Fruit fly (Drosophila melanogaster) whole organism, embryonic: ENCODE results near the gene Bace.

Experiments
- Abd-B ChIP-seq: fragments of 200-800 bp; sonication (Bioruptor generic); optimal IDR thresholded peaks from 2 replicates; lab custom pipeline; 2018; ENCODE audit warnings: missing biosample characterization, mild to moderate bottlenecking, missing genetic modification characterization, moderate library complexity
- CG10321 ChIP-seq: fragments of 200-800 bp; sonication (Bioruptor generic); IDR thresholded peaks from 2 replicates; pipeline ENCODE4 v1.3.6; 2022; ENCODE audit warnings: missing biosample characterization, missing genetic modification characterization
- CG11093 ChIP-seq: fragments of 200-800 bp; sonication (Bioruptor generic); IDR thresholded peaks from 3 replicates; pipeline ENCODE4 v1.3.6; 2022; ENCODE audit warnings: missing biosample characterization, missing genetic modification characterization
- CG11560 ChIP-seq: fragments of 200-800 bp; sonication (Bioruptor generic); IDR thresholded peaks from 3 replicates; pipeline ENCODE4 v1.3.6; 2022; ENCODE audit warnings: missing biosample characterization, missing genetic modification characterization
- CG14710 ChIP-seq: fragments of 200-800 bp; sonication (Bioruptor generic); optimal IDR thresholded peaks from 3 replicates; lab custom pipeline; 2019; ENCODE audit warnings: missing biosample characterization, mild to moderate bottlenecking, missing genetic modification characterization, moderate library complexity
- CG15514 ChIP-seq: fragments of 200-800 bp; sonication (Bioruptor generic); optimal IDR thresholded peaks from 3 replicates; lab custom pipeline; 2017; ENCODE audit warnings: missing biosample characterization, missing genetic modification characterization, mild to moderate bottlenecking, moderate library complexity, missing genetic modification reagents
- CG17385 ChIP-seq: fragments of 200-800 bp; sonication (Bioruptor generic); optimal IDR thresholded peaks from 3 replicates; lab custom pipeline; 2018; ENCODE audit warnings: missing biosample characterization, mild to moderate bottlenecking, missing genetic modification characterization
- CG18262 ChIP-seq: fragments of 200-800 bp; optimal IDR thresholded peaks from 3 replicates; lab custom pipeline; 2019; ENCODE audit warnings: missing biosample characterization, mild to moderate bottlenecking, missing genetic modification characterization, moderate library complexity
- CG34224 ChIP-seq: fragments of 200-800 bp; sonication (Bioruptor generic); IDR thresholded peaks from 3 replicates; pipeline ENCODE4 v1.3.6; 2022; ENCODE audit warnings: missing biosample characterization, missing genetic modification characterization; ENCODE audit not compliant: partially characterized antibody
- CG4424 ChIP-seq: fragments of 200-800 bp; sonication (Bioruptor generic); optimal IDR thresholded peaks from 3 replicates; lab custom pipeline; 2016; ENCODE audit warnings: missing biosample characterization, missing genetic modification characterization
- CG4617 ChIP-seq: fragments of 200-800 bp; sonication (Bioruptor generic); optimal IDR thresholded peaks from 3 replicates; lab custom pipeline; 2016; ENCODE audit warnings: missing biosample characterization, missing genetic modification characterization, borderline replicate concordance
- CG4820 ChIP-seq: fragments of 200-800 bp; sonication (Bioruptor generic); optimal IDR thresholded peaks from 3 replicates; lab custom pipeline; 2016; ENCODE audit warnings: missing biosample characterization, missing genetic modification characterization
- CG4854 ChIP-seq: fragments of 200-800 bp; sonication (Bioruptor generic); optimal IDR thresholded peaks from 2 replicates; lab custom pipeline; 2016; ENCODE audit warnings: missing biosample characterization, missing genetic modification characterization, inconsistent platforms
- CG5953 ChIP-seq: fragments of 200-800 bp; sonication (Bioruptor generic); IDR thresholded peaks from 2 replicates; pipeline ENCODE4 v1.3.6; 2022; ENCODE audit warnings: missing biosample characterization, missing genetic modification characterization
- CG6272 ChIP-seq: fragments of 200-800 bp; sonication (Bioruptor generic); IDR thresholded peaks from 2 replicates; pipeline ENCODE4 v1.3.6; 2022; ENCODE audit warnings: missing biosample characterization, missing genetic modification characterization
- CG6689 ChIP-seq: fragments of 200-800 bp; sonication (Bioruptor generic); IDR thresholded peaks from 2 replicates; pipeline ENCODE4 v1.3.6; 2022; ENCODE audit warnings: missing biosample characterization, missing genetic modification characterization
- CG7963 ChIP-seq: fragments of 200-800 bp; sonication (Bioruptor generic); IDR thresholded peaks from 3 replicates; pipeline ENCODE4 v1.3.6; 2022; ENCODE audit warnings: missing biosample characterization, missing genetic modification characterization; ENCODE audit not compliant: partially characterized antibody
- CG9609 ChIP-seq: fragments of 200-800 bp; sonication (Bioruptor generic); optimal IDR thresholded peaks from 3 replicates; lab custom pipeline; 2016; ENCODE audit warnings: missing biosample characterization, missing genetic modification characterization
- CrebB ChIP-seq: fragments of 200-800 bp; sonication (Bioruptor generic); optimal IDR thresholded peaks from 3 replicates; lab custom pipeline; 2018; ENCODE audit warnings: missing biosample characterization, mild to moderate bottlenecking, missing genetic modification characterization
- Dll ChIP-seq: fragments of 200-800 bp; sonication (Bioruptor generic); IDR thresholded peaks from 4 replicates; pipeline ENCODE4 v1.3.6; 2022; ENCODE audit warnings: missing biosample characterization, missing genetic modification characterization; ENCODE audit not compliant: partially characterized antibody
- Doc3 ChIP-seq: fragments of 200-800 bp; sonication (Bioruptor generic); IDR thresholded peaks from 3 replicates; pipeline ENCODE4 v1.3.6; 2022; ENCODE audit warnings: missing biosample characterization, missing genetic modification characterization; ENCODE audit not compliant: partially characterized antibody
- Ets65A ChIP-seq: fragments of 200-800 bp; sonication (Bioruptor generic); peaks from one replicate; lab custom pipeline; 2016; ENCODE audit warnings: missing biosample characterization, missing genetic modification characterization
- Ets97D ChIP-seq: fragments of 200-800 bp; sonication (Bioruptor generic); optimal IDR thresholded peaks from 3 replicates; lab custom pipeline; 2016; ENCODE audit warnings: missing biosample characterization, missing genetic modification characterization
- HLH4C ChIP-seq: fragments of 200-800 bp; sonication (Bioruptor generic); IDR thresholded peaks from 3 replicates; pipeline ENCODE4 v1.3.6; 2022; ENCODE audit warnings: missing biosample characterization, missing genetic modification characterization; ENCODE audit not compliant: partially characterized antibody
- HmgD ChIP-seq: fragments of 200-800 bp; sonication (Bioruptor generic); optimal IDR thresholded peaks from 3 replicates; lab custom pipeline; 2016; ENCODE audit warnings: missing biosample characterization, missing genetic modification characterization
- Hmr ChIP-seq: fragments of 200-800 bp; sonication (Bioruptor generic); optimal IDR thresholded peaks from 3 replicates; lab custom pipeline; 2017; ENCODE audit warnings: mild to moderate bottlenecking, missing biosample characterization, missing genetic modification reagents, missing genetic modification characterization
- Hr3 ChIP-seq: fragments of 200-800 bp; sonication (Bioruptor generic); optimal IDR thresholded peaks from 3 replicates; lab custom pipeline; 2016; ENCODE audit warnings: missing biosample characterization, missing genetic modification characterization
- Lpt ChIP-seq: fragments of >200 bp; optimal IDR thresholded peaks from 2 replicates; lab custom pipeline; 2018; ENCODE audit warnings: missing biosample characterization, missing genetic modification characterization
- MBD-R2 ChIP-seq: fragments of 200-800 bp; sonication (Bioruptor generic); IDR thresholded peaks from 2 replicates; pipeline ENCODE4 v1.3.6; 2022; ENCODE audit warnings: missing biosample characterization, missing genetic modification characterization
- NK7.1 ChIP-seq: fragments of 200-800 bp; sonication (Bioruptor generic); optimal IDR thresholded peaks from 3 replicates; lab custom pipeline; 2016; ENCODE audit warnings: missing biosample characterization, missing genetic modification characterization
- Nf-YA ChIP-seq: fragments of 200-800 bp; sonication (Bioruptor generic); IDR thresholded peaks from 2 replicates; pipeline ENCODE4 v1.3.6; 2022; ENCODE audit warnings: missing biosample characterization, missing genetic modification characterization
- Nf-YC ChIP-seq: fragments of 200-800 bp; optimal IDR thresholded peaks from 3 replicates; lab custom pipeline; 2019; ENCODE audit warnings: missing biosample characterization, mild to moderate bottlenecking, missing genetic modification characterization, moderate library complexity
- Sry-δ ChIP-seq: fragments of 200-800 bp; sonication (Bioruptor generic); optimal IDR thresholded peaks from 2 replicates; lab custom pipeline; 2016; ENCODE audit warnings: missing biosample characterization, missing genetic modification characterization
- ap ChIP-seq: fragments of 200-800 bp; sonication (Bioruptor generic); IDR thresholded peaks from 2 replicates; pipeline ENCODE4 v1.3.6; 2022; ENCODE audit warnings: missing biosample characterization, missing genetic modification characterization
- cwo ChIP-seq: fragments of 200-800 bp; sonication (Bioruptor generic); optimal IDR thresholded peaks from 3 replicates; lab custom pipeline; 2017; ENCODE audit warnings: missing biosample characterization, missing genetic modification characterization, mild to moderate bottlenecking, moderate library complexity, missing genetic modification reagents
- gro ChIP-seq: fragments of 200-800 bp; sonication (Bioruptor generic); optimal IDR thresholded peaks from 2 replicates; lab custom pipeline; 2016; ENCODE audit warnings: missing biosample characterization, missing genetic modification characterization
- hbn ChIP-seq: fragments of 200-800 bp; sonication (Bioruptor generic); IDR thresholded peaks from 2 replicates; pipeline ENCODE4 v1.3.6; 2022; ENCODE audit warnings: missing biosample characterization, missing genetic modification characterization; ENCODE audit not compliant: partially characterized antibody
- jumu ChIP-seq: fragments of 200-800 bp; sonication (Bioruptor generic); optimal IDR thresholded peaks from 3 replicates; lab custom pipeline; 2016; ENCODE audit warnings: missing biosample characterization, missing genetic modification characterization
- lbe ChIP-seq: fragments of 200-800 bp; sonication (Bioruptor generic); optimal IDR thresholded peaks from 2 replicates; lab custom pipeline; 2016; ENCODE audit warnings: missing biosample characterization, mild to moderate bottlenecking, missing genetic modification characterization
- lola ChIP-seq, 3 experiments: fragments of >200 bp in 2 of 3; fragments of 200-800 bp in 1 of 3; sonication (Bioruptor generic) in 1 of 3; optimal IDR thresholded peaks; 2 replicates each; lab custom pipeline; 2017 to 2019; ENCODE audit warnings: missing biosample characterization in 3 of 3, missing genetic modification characterization in 3 of 3, mild to moderate bottlenecking in 1 of 3, moderate library complexity in 1 of 3
- otp ChIP-seq: fragments of 200-800 bp; sonication (Bioruptor generic); IDR thresholded peaks from 3 replicates; pipeline ENCODE4, ENCODE4 v1.3.6; 2022; ENCODE audit warnings: missing biosample characterization, missing genetic modification characterization
- p53 ChIP-seq: fragments of 200-800 bp; sonication (Bioruptor generic); optimal IDR thresholded peaks from 2 replicates; lab custom pipeline; 2016; ENCODE audit warnings: missing biosample characterization, missing genetic modification characterization
- pita ChIP-seq: fragments of 200-800 bp; sonication (Bioruptor generic); optimal IDR thresholded peaks from 2 replicates; lab custom pipeline; 2017; ENCODE audit warnings: missing biosample characterization, mild to moderate bottlenecking, missing genetic modification characterization
- salm ChIP-seq: fragments of 200-800 bp; sonication (Bioruptor generic); optimal IDR thresholded peaks from 2 replicates; lab custom pipeline; 2018; ENCODE audit warnings: missing biosample characterization, mild to moderate bottlenecking, missing genetic modification characterization
- slbo ChIP-seq: fragments of 200-800 bp; sonication (Bioruptor generic); IDR thresholded peaks from 2 replicates; pipeline ENCODE4 v1.3.6; 2022; ENCODE audit warnings: missing biosample characterization, missing genetic modification characterization
- tll ChIP-seq, 2 experiments: fragments of 200-800 bp in 1 of 2; fragments of >200 bp in 1 of 2; sonication (Bioruptor generic) in 1 of 2; optimal IDR thresholded peaks; 2 replicates each; lab custom pipeline; 2017 to 2019; ENCODE audit warnings: missing biosample characterization in 2 of 2, missing genetic modification characterization in 2 of 2, mild to moderate bottlenecking in 1 of 2, moderate library complexity in 1 of 2
- unc-4 ChIP-seq: fragments of 200-800 bp; sonication (Bioruptor generic); IDR thresholded peaks from 2 replicates; pipeline ENCODE4 v1.3.6; 2022; ENCODE audit warnings: missing biosample characterization, missing genetic modification characterization; ENCODE audit not compliant: partially characterized antibody
- vnd ChIP-seq: fragments of 200-800 bp; sonication (Bioruptor generic); IDR thresholded peaks from 3 replicates; pipeline ENCODE4 v1.3.6; 2022; ENCODE audit warnings: missing biosample characterization, missing genetic modification characterization; ENCODE audit not compliant: partially characterized antibody
- zen2 ChIP-seq: fragments of 200-800 bp; sonication (Bioruptor generic); IDR thresholded peaks from 3 replicates; pipeline ENCODE4 v1.3.6; 2022; ENCODE audit warnings: missing biosample characterization, missing genetic modification characterization; ENCODE audit not compliant: partially characterized antibody
- zfh2 ChIP-seq: fragments of 200-800 bp; sonication (Bioruptor generic); optimal IDR thresholded peaks from 2 replicates; lab custom pipeline; 2016; ENCODE audit warnings: missing biosample characterization, missing genetic modification characterization

Bace gene

dm6 chr2L:8511723-8512122, 15.6 kb upstream of the Bace start, which contains the start of gene CG13096 (continued):
- TF ChIP-seq Lpt = no peak
- TF ChIP-seq pita (GFP tag; lab: Kevin White, UChicago) = peak; percentile 78
- peak; percentile 97 for TF ChIP-seq cwo (GFP tag; lab: Kevin White, UChicago)
- peak; percentile 97 for TF ChIP-seq CG7963 (GFP tag; lab: Robert Waterston, UW)
- no peak for TF ChIP-seq NK7.1
- TF ChIP-seq hbn (GFP tag; lab: Robert Waterston, UW) = peak; percentile 99
- TF ChIP-seq slbo = peak; percentile 27; the same call in 1 of the 2 replicates
- peak in 1 of 3 experiments; percentile 3 for TF ChIP-seq lola (GFP tag; optimal IDR thresholded peaks at IDR 0.05; lab: Kevin White, UChicago)
- TF ChIP-seq Hmr (GFP tag; lab: Kevin White, UChicago) = no peak
- peak; percentile 99 for TF ChIP-seq Dll (GFP tag; lab: Robert Waterston, UW)
- TF ChIP-seq CG6689 (GFP tag; lab: Robert Waterston, UW) = no peak
- TF ChIP-seq tll (GFP tag; optimal IDR thresholded peaks at IDR 0.05; lab: Kevin White, UChicago) = no peak
- TF ChIP-seq otp = no peak
- peak; percentile 14 for TF ChIP-seq jumu
- peak; percentile 6 for TF ChIP-seq CrebB
- TF ChIP-seq CG4617 (GFP tag; lab: Kevin White, UChicago) = peak; percentile 46
- no peak for TF ChIP-seq CG17385 (GFP tag; lab: Kevin White, UChicago)
- TF ChIP-seq zfh2 (GFP tag; lab: Kevin White, UChicago) = peak; percentile 27
- peak; percentile 91 for TF ChIP-seq CG15514 (GFP tag; lab: Kevin White, UChicago)
- peak; percentile 97 for TF ChIP-seq vnd (GFP tag; lab: Robert Waterston, UW)
- TF ChIP-seq CG4820 (GFP tag; lab: Kevin White, UChicago) = peak; percentile 8
- peak; percentile 84 for TF ChIP-seq MBD-R2 (GFP tag; lab: Robert Waterston, UW)
- TF ChIP-seq Ets65A (GFP tag; lab: Kevin White, UChicago) = peak; percentile 83
- peak; percentile 25 for TF ChIP-seq CG4854 (GFP tag; lab: Kevin White, UChicago)
- TF ChIP-seq Hr3 (GFP tag; lab: Kevin White, UChicago) = peak; percentile 3
- peak; percentile 83 for TF ChIP-seq HmgD (GFP tag; lab: Kevin White, UChicago)
- peak; percentile 55 for TF ChIP-seq Abd-B (GFP tag; lab: Kevin White, UChicago)
- no peak for TF ChIP-seq ap (GFP tag; lab: Robert Waterston, UW)
- TF ChIP-seq Nf-YC (tag; lab: Kevin White, UChicago) = peak; percentile 81
- TF ChIP-seq CG4424 (GFP tag; lab: Kevin White, UChicago) = peak; percentile 45
- TF ChIP-seq p53 (GFP tag; lab: Kevin White, UChicago) = peak; percentile 9
- TF ChIP-seq CG10321 (GFP tag; lab: Robert Waterston, UW) = no peak
- TF ChIP-seq CG5953 = no peak
- no peak for TF ChIP-seq lbe (GFP tag; lab: Kevin White, UChicago)
- peak; percentile 58; the same call in 1 of the 3 replicates for TF ChIP-seq CG11560 (tag; lab: Robert Waterston, UW)
- TF ChIP-seq CG34224 (GFP tag; lab: Robert Waterston, UW) = peak; percentile 99
- peak; percentile 99 for TF ChIP-seq Sry-δ (GFP tag; lab: Kevin White, UChicago)
- no peak for TF ChIP-seq CG11093 (GFP tag; lab: Robert Waterston, UW)
- peak; percentile 98 for TF ChIP-seq HLH4C
- peak; percentile 99 for TF ChIP-seq unc-4
- TF ChIP-seq CG18262 (tag; lab: Kevin White, UChicago) = peak; percentile 12
- TF ChIP-seq Nf-YA (GFP tag; lab: Robert Waterston, UW) = no peak
- TF ChIP-seq Doc3 = peak; percentile 98
- TF ChIP-seq zen2 (GFP tag; lab: Robert Waterston, UW) = peak; percentile 98
- TF ChIP-seq CG14710 = peak; percentile 76
- peak; percentile 91 for TF ChIP-seq Ets97D (GFP tag; lab: Kevin White, UChicago)
- TF ChIP-seq gro = peak; percentile 68
- TF ChIP-seq CG9609 (GFP tag; lab: Kevin White, UChicago) = peak; percentile 35
- peak; percentile 22; the same call in 1 of the 2 replicates for TF ChIP-seq CG6272
- TF ChIP-seq salm (tag; lab: Kevin White, UChicago) = no peak
